Fruit fly (Drosophila melanogaster) S2 (cell line): ENCODE data around the gene CG5715.

Experiments
- CG8478 ChIP-seq: fragments of >200 bp; optimal IDR thresholded peaks from 2 replicates; lab custom pipeline; 2018
- CTCF ChIP-seq, 2 experiments: fragments of >200 bp; optimal IDR thresholded peaks; 2 replicates each; lab custom pipeline; 2018

DNA sequence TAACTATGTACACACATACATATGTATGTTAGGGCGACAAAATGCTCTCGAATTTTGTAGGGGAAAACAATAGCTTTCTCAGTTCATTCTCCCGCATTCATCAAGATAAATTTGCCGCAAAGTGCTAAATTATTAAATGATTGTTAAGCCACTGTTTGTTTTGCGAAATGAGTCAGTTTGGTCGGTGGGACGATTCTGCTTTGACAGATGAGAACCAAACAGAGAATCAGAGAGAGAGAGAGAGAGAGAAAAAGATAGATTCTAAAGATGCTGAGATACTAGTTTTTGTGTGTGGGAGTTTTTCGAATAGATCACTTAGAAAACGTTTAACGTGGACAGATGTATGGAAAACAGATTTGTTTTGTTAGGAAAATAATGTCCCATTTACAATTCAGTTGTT is 33.8 kb downstream of the CG5715 start:
- TF ChIP-seq CG8478 (lab: Kevin White, UChicago) (no peak), CTCF (optimal IDR thresholded peaks at IDR 0.05; lab: Kevin White, UChicago) (no peak)
